Fruit fly (Drosophila melanogaster) S2 (cell line): ENCODE data around the gene CG4582.

Source experiments
- CG8478 ChIP-seq: fragments of >200 bp; optimal IDR thresholded peaks from 2 replicates; lab custom pipeline; 2018
- CTCF ChIP-seq, 2 experiments: fragments of >200 bp; optimal IDR thresholded peaks; 2 replicates each; lab custom pipeline; 2018

Gene CG4582

DNA sequence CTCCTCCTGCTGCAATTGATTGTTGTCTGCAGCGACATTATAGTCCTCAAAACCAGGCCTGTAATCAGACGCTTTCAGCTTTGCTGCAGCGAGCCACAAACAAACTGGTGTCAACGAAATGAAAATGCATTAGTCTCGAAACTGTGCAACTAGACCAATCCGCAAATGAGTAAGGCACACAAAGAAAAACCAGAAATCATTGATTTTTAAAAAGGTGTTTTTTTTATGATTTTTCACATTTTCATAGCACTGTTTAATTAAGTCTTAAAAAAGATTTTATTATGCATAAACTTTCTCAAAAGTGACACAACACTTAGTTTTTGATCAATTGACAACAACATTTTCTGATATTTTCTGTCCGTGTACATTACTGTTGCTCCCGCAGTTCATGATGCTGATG is at the start of gene CG4582:
TSS of gene CG4582 (minus strand) at position 101 of the 400 bp plus-strand sequence.
- TF ChIP-seq CG8478 (lab: Kevin White, UChicago) (no peak), CTCF (optimal IDR thresholded peaks at IDR 0.05; lab: Kevin White, UChicago) (no peak)

DNA sequence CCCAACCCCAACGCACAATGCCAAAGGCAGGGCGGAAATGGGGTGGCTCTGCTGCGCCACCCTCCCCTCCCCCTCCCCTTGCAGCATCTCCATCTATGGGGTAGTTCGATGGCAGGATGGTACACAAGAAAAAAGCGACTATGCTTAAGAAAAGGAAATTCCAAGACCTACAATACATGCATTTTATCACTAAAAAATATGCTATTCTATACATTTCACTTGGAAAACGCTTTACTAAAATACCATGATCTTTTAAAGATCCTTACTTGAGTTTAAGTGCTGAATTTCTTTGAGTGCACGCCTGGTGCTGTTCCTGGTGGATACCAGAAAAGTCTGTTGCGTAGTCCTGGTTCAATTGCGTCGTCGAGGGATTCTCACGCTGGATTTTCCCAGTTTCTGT is 48.1 kb upstream of the CG4582 start:
- no peak for TF ChIP-seq CG8478 (lab: Kevin White, UChicago)
- no peak for TF ChIP-seq CTCF (optimal IDR thresholded peaks at IDR 0.05; lab: Kevin White, UChicago)

DNA sequence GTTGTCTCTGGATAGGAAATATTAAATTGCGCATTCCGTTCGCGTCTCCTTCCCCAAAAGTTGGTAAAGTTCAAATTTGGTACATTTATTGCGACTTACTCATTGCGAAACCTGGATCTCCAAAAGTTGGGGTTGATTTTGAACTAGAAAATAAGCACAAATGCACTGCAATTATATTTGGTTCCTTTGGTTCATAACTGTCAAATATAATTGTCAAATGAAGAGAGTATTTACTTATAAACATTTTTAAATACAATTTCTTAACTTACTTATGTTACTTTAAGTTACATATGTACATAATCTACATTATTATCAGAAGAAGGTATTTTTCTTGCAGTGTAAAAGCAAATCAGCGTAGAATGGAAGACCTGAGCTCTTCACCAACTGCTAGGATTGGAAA is 47.6 kb upstream of the CG4582 start:
- TF ChIP-seq CTCF (optimal IDR thresholded peaks at IDR 0.05; lab: Kevin White, UChicago) (no peak), CG8478 (lab: Kevin White, UChicago) (no peak)

DNA sequence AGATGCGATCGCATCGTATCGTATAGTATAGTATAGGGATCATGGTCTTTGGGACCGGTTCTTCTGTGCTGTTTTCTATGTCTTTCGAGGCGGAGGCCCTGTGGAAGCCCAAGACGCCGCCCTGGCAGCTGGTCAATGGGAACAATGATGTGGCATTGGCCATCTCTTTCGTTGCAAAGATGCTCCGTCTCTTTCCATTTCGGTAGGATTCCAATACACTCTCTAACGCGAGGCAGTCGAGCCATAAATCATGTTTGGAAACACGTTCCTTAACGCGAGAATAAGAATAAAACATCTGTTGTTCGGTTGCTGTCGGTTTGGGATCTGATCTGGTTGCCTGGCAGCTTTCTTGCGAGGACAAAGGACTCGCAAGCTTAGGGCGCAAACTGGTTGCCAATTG is 45.7 kb upstream of the CG4582 start:
- TF ChIP-seq CG8478 (lab: Kevin White, UChicago): no peak

DNA sequence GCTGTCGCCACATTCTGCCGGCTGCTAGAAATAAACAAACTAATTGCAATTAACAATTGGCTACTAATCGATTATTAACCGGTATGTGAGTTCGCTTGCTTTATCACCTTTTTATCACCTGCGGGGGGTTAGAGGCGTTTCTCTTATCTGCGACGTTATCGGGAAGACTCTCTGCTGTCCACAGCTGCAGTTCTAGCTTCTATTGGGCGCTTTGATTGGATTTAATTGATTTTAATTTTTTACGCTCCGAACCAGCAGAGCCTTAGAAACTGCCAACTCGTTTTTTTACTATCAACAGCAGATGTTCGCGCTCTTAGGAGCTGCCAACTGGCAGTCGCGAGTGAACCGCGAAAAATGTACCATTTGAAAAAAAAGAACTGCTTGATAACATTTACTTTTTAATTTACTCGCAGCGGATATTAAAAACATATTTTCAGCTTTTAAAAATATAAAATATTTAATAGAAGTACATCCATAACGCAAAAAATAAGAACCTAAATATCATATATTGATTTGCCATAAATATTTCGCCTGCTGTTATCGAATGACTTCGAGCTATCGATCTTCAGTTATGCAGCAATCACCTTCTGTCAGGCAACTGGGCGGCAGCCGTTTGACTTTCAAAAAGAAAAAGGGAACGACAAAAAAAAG is 43.8 kb upstream of the CG4582 start, which contains the start of gene Ssadh:
TSS of gene Ssadh (minus strand) at position 300 of the 651 bp plus-strand sequence.
- no peak for TF ChIP-seq CG8478 (lab: Kevin White, UChicago)
- TF ChIP-seq CTCF (optimal IDR thresholded peaks at IDR 0.05; lab: Kevin White, UChicago): no peak

DNA sequence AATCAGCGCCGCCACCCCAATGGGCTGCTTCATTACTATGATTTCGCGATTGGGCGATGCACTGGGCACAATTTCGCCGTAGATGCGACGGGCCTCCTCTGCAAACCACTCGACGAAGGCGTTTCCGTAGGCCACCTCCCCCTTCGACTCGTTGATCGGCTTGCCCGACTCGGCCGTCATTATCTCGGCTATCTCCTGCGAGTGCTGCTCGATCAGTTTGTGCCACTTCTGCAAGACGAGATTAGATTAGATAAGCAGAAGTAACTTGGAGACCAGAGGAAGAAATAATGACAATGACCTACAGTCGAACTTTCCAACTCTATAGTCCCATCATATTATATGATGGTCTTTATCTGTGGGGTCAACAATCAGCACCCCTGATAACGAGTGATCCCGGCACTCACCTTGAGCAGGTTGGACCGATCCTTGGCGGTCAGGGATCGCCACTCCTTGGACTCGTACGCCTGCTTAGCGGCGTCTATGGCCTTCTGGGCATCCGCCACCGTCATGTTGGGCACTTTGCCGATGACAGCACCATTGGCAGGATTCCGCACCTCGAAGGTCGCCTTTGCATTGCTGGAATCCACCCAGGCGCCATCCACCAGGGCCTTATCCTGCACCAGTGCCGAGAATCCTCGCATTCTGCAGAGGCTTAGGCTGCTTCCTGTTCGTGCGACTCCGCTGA is 43.1 kb upstream of the CG4582 start:
- TF ChIP-seq CTCF (optimal IDR thresholded peaks at IDR 0.05; lab: Kevin White, UChicago): no peak
- TF ChIP-seq CG8478 (lab: Kevin White, UChicago): no peak

DNA sequence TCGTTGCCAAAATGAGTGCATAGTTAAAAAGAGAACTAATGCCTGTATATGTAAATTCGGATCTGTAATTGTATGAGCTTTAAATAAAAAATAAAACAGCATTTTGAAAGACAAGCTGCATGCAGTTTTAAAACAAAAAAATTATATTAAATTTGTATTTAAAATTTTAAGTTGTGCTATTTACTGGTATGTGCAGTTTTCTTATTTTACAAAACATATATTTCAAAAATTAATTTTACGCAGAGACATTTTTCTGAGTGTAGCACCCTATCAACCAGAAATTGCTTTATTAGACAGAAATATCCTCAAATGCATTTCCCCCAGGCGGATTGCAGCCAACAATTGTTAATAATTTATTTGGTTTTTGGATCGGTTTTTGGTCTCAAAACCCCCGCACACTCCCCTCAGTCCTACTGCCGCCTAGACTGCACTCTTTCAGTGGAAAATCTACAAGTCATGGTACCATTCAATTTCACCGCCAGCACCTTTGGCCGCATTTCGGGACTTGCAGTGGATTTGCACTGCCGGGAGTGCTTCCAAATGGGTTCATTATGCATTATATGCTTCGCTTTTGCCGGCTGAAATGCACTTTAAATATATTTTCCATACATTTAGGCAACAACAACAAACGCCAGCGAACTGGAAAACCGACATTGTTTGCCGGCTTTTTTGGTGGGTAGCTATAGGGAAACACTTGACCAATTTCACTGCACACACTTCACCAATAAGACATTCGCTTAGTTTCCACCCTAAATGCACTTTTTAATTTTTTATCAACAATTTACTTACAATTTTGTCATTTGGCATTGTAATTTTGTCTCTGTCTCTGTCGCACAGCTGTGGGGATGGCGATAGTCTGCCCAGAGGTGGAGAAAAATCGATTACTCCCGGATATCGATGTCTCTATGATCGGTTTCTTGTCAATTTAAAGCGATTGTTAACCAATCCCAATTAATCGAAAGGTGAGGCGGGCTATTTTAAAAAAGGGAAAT is 41.1 kb upstream of the CG4582 start, which contains the start of gene Npl4:
TSS of gene Npl4 (minus strand) at position 863 of the 992 bp plus-strand sequence.
- TF ChIP-seq CG8478 (lab: Kevin White, UChicago) (no peak), CTCF (optimal IDR thresholded peaks at IDR 0.05; lab: Kevin White, UChicago) (no peak)

DNA sequence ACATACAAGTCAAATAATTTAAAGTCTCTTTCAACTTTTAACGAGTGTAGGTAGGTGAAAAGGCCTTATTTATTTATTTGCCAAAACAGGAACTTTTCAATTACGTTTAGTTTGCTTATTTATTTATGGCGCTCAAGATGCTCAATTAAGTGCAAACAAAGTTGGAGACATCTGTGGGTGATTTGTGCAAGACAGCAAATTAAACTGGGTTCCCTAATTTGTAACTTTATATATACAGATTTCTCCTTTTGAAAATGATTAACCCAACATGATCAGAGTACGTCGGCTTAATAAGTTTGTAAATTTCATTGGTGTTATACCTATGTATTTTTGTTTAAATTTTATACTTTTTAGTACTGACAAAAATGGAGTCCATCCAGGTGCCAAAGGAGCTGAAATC is 35.1 kb upstream of the CG4582 start, which contains the start of gene CG5071:
TSS of gene CG5071 (plus strand) at position 301 of the 400 bp plus-strand sequence.
- no peak for TF ChIP-seq CG8478 (lab: Kevin White, UChicago)
- no peak for TF ChIP-seq CTCF (optimal IDR thresholded peaks at IDR 0.05; lab: Kevin White, UChicago)

DNA sequence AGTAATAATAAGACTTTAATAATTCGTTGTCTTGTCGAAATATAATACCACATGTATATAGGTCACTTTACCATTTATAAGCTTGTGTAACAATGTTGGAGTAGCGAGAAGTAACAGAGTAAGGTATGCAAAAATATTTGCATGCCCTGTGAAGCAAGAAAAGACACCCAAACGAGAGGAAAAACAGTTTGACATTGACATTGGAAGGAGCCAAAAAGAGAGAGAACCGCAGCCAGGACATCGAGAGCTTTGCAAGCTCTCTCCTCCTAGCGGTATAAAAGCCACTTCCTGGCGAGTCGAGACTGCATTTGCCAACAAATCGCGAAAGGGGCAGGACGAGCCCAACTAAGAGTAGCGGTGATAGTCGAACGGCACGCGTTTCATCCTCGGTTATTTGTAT is 30.4 kb upstream of the CG4582 start, which contains the start of gene CG5079:
TSS of gene CG5079 (plus strand) at position 301 of the 400 bp plus-strand sequence.
- no peak for TF ChIP-seq CG8478 (lab: Kevin White, UChicago)
- no peak for TF ChIP-seq CTCF (optimal IDR thresholded peaks at IDR 0.05; lab: Kevin White, UChicago)

DNA sequence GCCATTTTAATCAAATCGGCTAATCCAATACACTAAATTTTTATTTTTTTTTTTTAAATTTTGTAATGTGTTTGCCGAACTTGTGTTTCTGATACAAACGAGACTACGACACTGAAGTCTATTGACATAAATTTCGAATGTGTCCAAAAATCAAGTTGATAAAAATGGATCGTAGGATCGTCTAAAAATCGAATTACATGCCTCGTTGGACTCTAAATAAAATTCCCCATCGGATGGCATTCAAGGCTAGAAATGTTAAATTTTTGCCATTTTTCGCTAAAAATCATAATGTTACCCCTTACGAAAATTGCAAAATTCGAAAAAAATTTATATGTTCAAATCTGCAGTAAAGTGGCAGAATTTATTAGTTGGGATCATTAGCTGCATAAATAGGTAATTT is 26.0 kb upstream of the CG4582 start, which contains the start of gene ymp:
TSS of gene ymp (minus strand) at position 101 of the 400 bp plus-strand sequence.
- TF ChIP-seq CG8478 (lab: Kevin White, UChicago) (no peak), CTCF (optimal IDR thresholded peaks at IDR 0.05; lab: Kevin White, UChicago) (no peak)

DNA sequence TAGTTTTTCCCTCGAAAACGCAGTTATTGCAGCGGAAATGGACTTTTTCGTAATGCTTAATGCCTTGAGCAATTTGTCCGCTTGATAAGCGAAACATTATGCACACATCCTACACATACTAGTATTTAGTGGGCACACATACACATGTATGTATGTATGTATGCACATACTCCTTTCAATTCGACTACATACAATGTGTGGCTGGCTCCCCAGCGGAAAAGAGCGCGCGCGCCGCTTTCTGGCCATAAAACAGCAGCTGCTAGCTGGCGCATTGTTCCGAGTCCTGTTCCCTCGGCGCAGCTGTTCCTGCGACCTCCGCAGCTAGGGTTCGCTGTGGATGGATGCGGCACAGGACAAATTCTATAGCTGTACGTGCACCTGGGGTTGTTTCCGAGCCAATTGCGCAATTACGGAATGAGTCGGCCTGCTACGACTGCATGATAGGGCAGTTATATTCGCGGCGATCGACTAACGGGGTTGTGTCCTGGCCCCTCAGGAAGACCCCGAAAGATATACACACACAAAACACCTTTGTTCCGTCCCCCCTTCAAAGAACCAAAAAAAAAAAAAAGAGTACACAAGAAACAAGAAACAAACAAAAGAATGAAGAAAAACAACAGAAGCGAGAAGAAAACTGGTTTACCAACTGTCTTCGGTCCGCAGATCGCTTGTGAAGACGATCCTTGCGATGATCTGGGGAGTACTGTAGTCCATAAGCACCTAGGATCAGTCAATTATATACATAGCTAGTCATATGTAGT is 13.5 kb upstream of the CG4582 start:
- TF ChIP-seq CTCF (optimal IDR thresholded peaks at IDR 0.05; lab: Kevin White, UChicago): no peak
- no peak for TF ChIP-seq CG8478 (lab: Kevin White, UChicago)

DNA sequence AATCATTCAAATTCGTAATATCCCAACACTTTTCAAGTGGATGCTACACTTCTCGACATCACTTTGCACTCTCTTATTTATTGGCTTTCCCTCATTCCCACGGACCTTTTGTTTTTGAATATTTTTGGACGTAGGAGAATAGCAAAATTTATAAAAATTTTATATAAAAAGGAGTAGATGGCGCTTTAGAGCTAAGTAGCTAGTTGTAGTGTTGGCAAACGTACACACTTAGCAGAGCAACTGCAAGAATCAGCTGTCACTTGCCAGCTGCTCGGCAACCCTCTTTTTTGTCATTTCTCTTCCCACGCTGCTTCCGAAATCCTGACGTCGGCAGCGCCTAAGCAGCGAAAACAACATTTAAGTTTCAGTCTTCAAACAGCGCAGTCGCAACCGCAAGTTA is 11.1 kb upstream of the CG4582 start:
- TF ChIP-seq CG8478 (lab: Kevin White, UChicago): no peak
- TF ChIP-seq CTCF (optimal IDR thresholded peaks at IDR 0.05; lab: Kevin White, UChicago): peak; percentile 73 to 88

DNA sequence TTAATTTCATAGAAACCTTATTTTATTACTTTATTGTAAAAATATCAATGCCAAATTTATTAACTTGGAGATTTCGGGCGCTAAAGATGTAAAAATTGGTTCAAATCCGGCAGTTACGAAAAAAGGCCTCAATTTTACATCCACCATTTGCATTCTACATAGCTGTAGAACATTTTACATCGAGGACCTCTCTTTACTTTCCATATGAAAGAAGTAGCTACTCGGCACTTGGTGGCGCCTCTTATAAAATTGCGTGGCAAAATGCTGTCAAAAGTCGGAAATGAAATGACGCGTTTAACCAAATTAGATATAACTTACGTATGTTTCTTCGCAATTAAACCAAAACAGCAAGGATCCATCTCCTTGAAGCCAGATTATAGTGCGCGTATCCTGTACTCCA is 8.5 kb upstream of the CG4582 start:
- TF ChIP-seq CG8478 (lab: Kevin White, UChicago): no peak
- TF ChIP-seq CTCF (optimal IDR thresholded peaks at IDR 0.05; lab: Kevin White, UChicago): peak; percentile 92 to 95
